Worm (Caenorhabditis elegans): Measurements from ENCODE around the gene T19C9.8.

The T19C9.8 gene

ce11 chrV:17248915-17249314, 10.0 kb downstream of the T19C9.8 start, which contains the start of gene clec-243:
clec-243 (minus strand) TSS chrV:17249015.
- no peak for TF ChIP-seq ccch-3 (GFP tag; optimal IDR thresholded peaks at IDR 0.05)
- TF ChIP-seq madf-6 (GFP tag; IDR thresholded peaks at IDR 0.05) = no peak
- no peak for TF ChIP-seq let-607 (tag; optimal IDR thresholded peaks at IDR 0.05)
- no peak for TF ChIP-seq madf-10 (tag; optimal IDR thresholded peaks at IDR 0.05)
- no peak for TF ChIP-seq zim-3 (tag; optimal IDR thresholded peaks at IDR 0.05)
- TF ChIP-seq ztf-18 (tag; optimal IDR thresholded peaks at IDR 0.05) = no peak
- no peak for TF ChIP-seq mel-28 (tag; optimal IDR thresholded peaks at IDR 0.05; ENCODE audit: borderline replicate concordance)
- no peak for TF ChIP-seq K12H6.12 (tag; optimal IDR thresholded peaks at IDR 0.05)
- TF ChIP-seq akir-1 (GFP tag; optimal IDR thresholded peaks at IDR 0.05) = no peak
- TF ChIP-seq zfh-2 (GFP tag; conservative IDR thresholded peaks at IDR 0.05) = no peak

ce11 chrV:17251364-17251961, 12.6 kb downstream of the T19C9.8 start, which contains the start of gene Y61B8A.6:
Y61B8A.6 (plus strand) TSS chrV:17251911.
- TF ChIP-seq ceh-58 (GFP tag; IDR thresholded peaks at IDR 0.05) (no peak), Y53F4B.3 (GFP tag; IDR thresholded peaks at IDR 0.05) (no peak), ztf-26 (tag; optimal IDR thresholded peaks at IDR 0.05) (no peak), zfh-2 (GFP tag; conservative IDR thresholded peaks at IDR 0.05) (peak; percentile 63), ceh-27 (GFP tag; optimal IDR thresholded peaks at IDR 0.05) (no peak), C17E4.6 (GFP tag; IDR thresholded peaks at IDR 0.05) (no peak), Y67H2A.10 (GFP tag; conservative IDR thresholded peaks at IDR 0.05) (no peak), hmg-20 (GFP tag; IDR thresholded peaks at IDR 0.05) (no peak), hmg-1.2 (GFP tag; IDR thresholded peaks at IDR 0.05) (peak; percentile 23; the same call in 1 of the 2 replicates), snpc-4 (GFP tag; optimal IDR thresholded peaks at IDR 0.05) (no peak), snpc-4 (tag; optimal IDR thresholded peaks at IDR 0.05) (peak in 1 of 4 experiments; percentile 62), egl-18 (GFP tag; IDR thresholded peaks at IDR 0.05) (no peak), B0019.2 (GFP tag; conservative IDR thresholded peaks at IDR 0.05) (no peak), ztf-28 (GFP tag; IDR thresholded peaks at IDR 0.05) (no peak), nhr-179 (tag; optimal IDR thresholded peaks at IDR 0.05) (no peak), F57A8.1 (GFP tag; optimal IDR thresholded peaks at IDR 0.05) (no peak), snpc-3.4 (tag; optimal IDR thresholded peaks at IDR 0.05) (no peak), die-1 (tag; optimal IDR thresholded peaks at IDR 0.05) (no peak), aptf-3 (GFP tag; IDR thresholded peaks at IDR 0.05) (no peak), egrh-3 (GFP tag; IDR thresholded peaks at IDR 0.05) (peak; percentile 45; the same call in 1 of the 2 replicates), mcd-1 (GFP tag; IDR thresholded peaks at IDR 0.05) (no peak), ztf-6 (GFP tag; IDR thresholded peaks at IDR 0.05) (no peak), sea-2 (GFP tag; IDR thresholded peaks at IDR 0.05) (no peak), cebp-1 (GFP tag; IDR thresholded peaks at IDR 0.05) (no peak), cebp-1 (tag; optimal IDR thresholded peaks at IDR 0.05) (no peak), F33H1.4 (GFP tag; IDR thresholded peaks at IDR 0.05) (no peak), F10E7.11 (tag; optimal IDR thresholded peaks at IDR 0.05) (no peak), lin-35 (GFP tag; optimal IDR thresholded peaks at IDR 0.05) (no peak), F49E8.2 (tag; optimal IDR thresholded peaks at IDR 0.05; ENCODE audit: insufficient read depth) (no peak), somi-1 (GFP tag; optimal IDR thresholded peaks at IDR 0.05) (no peak), mes-4 (tag; optimal IDR thresholded peaks at IDR 0.05) (no peak), Y95B8A.8 (GFP tag; IDR thresholded peaks at IDR 0.05) (no peak), attf-5 (GFP tag; optimal IDR thresholded peaks at IDR 0.05) (no peak), F57C9.4 (tag; optimal IDR thresholded peaks at IDR 0.05) (no peak), ekl-4 (GFP tag; IDR thresholded peaks at IDR 0.05) (no peak), nfya-1 (tag; optimal IDR thresholded peaks at IDR 0.05; ENCODE audit: borderline replicate concordance, insufficient read depth) (no peak)
